Worm (Caenorhabditis elegans) whole organism, late embryonic: ENCODE data around the gene dyf-6.

Experiments
- C08G9.2 ChIP-seq: sonication (generic microtip); optimal IDR thresholded peaks from 2 replicates; lab custom pipeline; 2016; ENCODE audit warnings: mild to moderate bottlenecking, missing genetic modification characterization, moderate library complexity, missing compliant biosample characterization
- C38D4.7 ChIP-seq: fragments of 200-800 bp; sonication (Bioruptor generic); optimal IDR thresholded peaks from 2 replicates; lab custom pipeline; 2018; ENCODE audit warnings: mild to moderate bottlenecking, missing genetic modification characterization, moderate library complexity, missing compliant biosample characterization
- F13H6.1 ChIP-seq: sonication (generic microtip); optimal IDR thresholded peaks from 2 replicates; lab custom pipeline; 2016; ENCODE audit warnings: missing genetic modification characterization, missing compliant biosample characterization
- K02D7.2 ChIP-seq: sonication (generic microtip); optimal IDR thresholded peaks from 2 replicates; lab custom pipeline; 2017; ENCODE audit warnings: mild to moderate bottlenecking, missing genetic modification characterization, missing compliant biosample characterization
- K09A11.1 ChIP-seq: sonication (generic microtip); optimal IDR thresholded peaks from 2 replicates; lab custom pipeline; 2017; ENCODE audit warnings: antibody characterized with exemption, mild to moderate bottlenecking, missing genetic modification characterization, missing compliant biosample characterization; ENCODE audit not compliant: insufficient read depth
- T23F11.4 ChIP-seq: fragments of 200-800 bp; sonication (Bioruptor generic); optimal IDR thresholded peaks from 2 replicates; lab custom pipeline; 2018; ENCODE audit warnings: mild to moderate bottlenecking, missing genetic modification characterization, missing compliant biosample characterization
- Y22D7AL.16 ChIP-seq: sonication (generic microtip); optimal IDR thresholded peaks from 2 replicates; lab custom pipeline; 2016; ENCODE audit warnings: missing genetic modification characterization, missing compliant biosample characterization
- ahr-1 ChIP-seq: sonication (generic microtip); optimal IDR thresholded peaks from 2 replicates; lab custom pipeline; 2016; ENCODE audit warnings: missing genetic modification characterization, missing compliant biosample characterization
- ceh-18 ChIP-seq: sonication (generic microtip); optimal IDR thresholded peaks from 2 replicates; lab custom pipeline; 2016; ENCODE audit warnings: missing genetic modification characterization, missing compliant biosample characterization
- ceh-19 ChIP-seq: fragments of 200-800 bp; sonication (Bioruptor generic); optimal IDR thresholded peaks from 2 replicates; lab custom pipeline; 2018; ENCODE audit warnings: mild to moderate bottlenecking, missing genetic modification characterization, missing compliant biosample characterization
- ceh-2 ChIP-seq: sonication (generic microtip); optimal IDR thresholded peaks from 2 replicates; lab custom pipeline; 2016; ENCODE audit warnings: missing genotype, missing genetic modification characterization, missing compliant biosample characterization
- ceh-22 ChIP-seq: sonication (generic microtip); optimal IDR thresholded peaks from 2 replicates; lab custom pipeline; 2017; ENCODE audit warnings: missing biosample characterization, missing genetic modification characterization
- ceh-31 ChIP-seq: sonication (generic microtip); optimal IDR thresholded peaks from 2 replicates; lab custom pipeline; 2016; ENCODE audit warnings: missing genetic modification characterization, missing compliant biosample characterization
- dmd-4 ChIP-seq: sonication (generic microtip); optimal IDR thresholded peaks from 2 replicates; lab custom pipeline; 2016; ENCODE audit warnings: borderline replicate concordance, missing genetic modification characterization, missing compliant biosample characterization
- dve-1 ChIP-seq: sonication (generic microtip); optimal IDR thresholded peaks from 2 replicates; lab custom pipeline; 2017; ENCODE audit warnings: antibody characterized with exemption, mild to moderate bottlenecking, missing genetic modification characterization, missing compliant biosample characterization
- elt-2 ChIP-seq: sonication (generic microtip); optimal IDR thresholded peaks from 2 replicates; lab custom pipeline; 2016; ENCODE audit warnings: missing genetic modification reagents, missing genetic modification characterization, missing compliant biosample characterization
- ets-4 ChIP-seq: sonication (generic microtip); optimal IDR thresholded peaks from 2 replicates; lab custom pipeline; 2016; ENCODE audit warnings: missing genetic modification characterization, missing compliant biosample characterization
- fkh-10 ChIP-seq: fragments of 150-350 bp; optimal IDR thresholded peaks from 2 replicates; lab custom pipeline; 2014; ENCODE audit warnings: missing biosample characterization, missing genetic modification reagents, missing genetic modification characterization
- hlh-30 ChIP-seq: sonication (generic microtip); optimal IDR thresholded peaks from 2 replicates; lab custom pipeline; 2017; ENCODE audit warnings: antibody characterized with exemption, missing genetic modification characterization, missing compliant biosample characterization; ENCODE audit not compliant: insufficient read depth
- hlh-6 ChIP-seq: sonication (generic microtip); optimal IDR thresholded peaks from 2 replicates; lab custom pipeline; 2016; ENCODE audit warnings: missing genotype, missing genetic modification characterization, missing compliant biosample characterization
- lim-6 ChIP-seq: sonication (generic microtip); optimal IDR thresholded peaks from 2 replicates; lab custom pipeline; 2016; ENCODE audit warnings: missing genetic modification characterization, missing compliant biosample characterization
- nfya-1 ChIP-seq: sonication (generic microtip); optimal IDR thresholded peaks from 2 replicates; lab custom pipeline; 2017; ENCODE audit warnings: missing genetic modification characterization, mild to moderate bottlenecking, missing compliant biosample characterization, antibody characterized with exemption, moderate library complexity
- nhr-11 ChIP-seq: fragments of 150-350 bp; optimal IDR thresholded peaks from 2 replicates; lab custom pipeline; 2014; ENCODE audit warnings: missing biosample characterization, missing genetic modification characterization
- pag-3 ChIP-seq: sonication (generic microtip); optimal IDR thresholded peaks from 2 replicates; lab custom pipeline; 2016; ENCODE audit warnings: missing compliant biosample characterization, missing genetic modification characterization, borderline replicate concordance
- pha-2 ChIP-seq: sonication (generic microtip); optimal IDR thresholded peaks from 2 replicates; lab custom pipeline; 2017; ENCODE audit warnings: mild to moderate bottlenecking, missing genetic modification characterization, missing compliant biosample characterization
- pqm-1 ChIP-seq: sonication (generic microtip); optimal IDR thresholded peaks from 2 replicates; lab custom pipeline; 2016; ENCODE audit warnings: missing genetic modification characterization, missing compliant biosample characterization
- ref-2 ChIP-seq: sonication (generic microtip); optimal IDR thresholded peaks from 2 replicates; lab custom pipeline; 2016; ENCODE audit warnings: missing genetic modification characterization, missing compliant biosample characterization
- rnt-1 ChIP-seq: sonication (generic microtip); optimal IDR thresholded peaks from 2 replicates; lab custom pipeline; 2016; ENCODE audit warnings: missing genetic modification characterization, missing compliant biosample characterization
- sox-2 ChIP-seq: fragments of 200-800 bp; sonication (Bioruptor generic); IDR thresholded peaks from 2 replicates; pipeline ENCODE4 v1.3.6; 2022; ENCODE audit warnings: missing genetic modification reagents, missing genetic modification characterization, missing compliant biosample characterization
- sox-4 ChIP-seq: sonication (generic microtip); optimal IDR thresholded peaks from 2 replicates; lab custom pipeline; 2017; ENCODE audit warnings: mild to moderate bottlenecking, missing genetic modification characterization, inconsistent platforms, missing compliant biosample characterization
- syd-9 ChIP-seq: sonication (generic microtip); optimal IDR thresholded peaks from 2 replicates; lab custom pipeline; 2016; ENCODE audit warnings: mild to moderate bottlenecking, missing genetic modification characterization, moderate library complexity, missing compliant biosample characterization
- tbx-2 ChIP-seq: sonication (generic microtip); optimal IDR thresholded peaks from 2 replicates; lab custom pipeline; 2016; ENCODE audit warnings: missing genetic modification characterization, missing compliant biosample characterization
- tbx-7 ChIP-seq: sonication (generic microtip); optimal IDR thresholded peaks from 2 replicates; lab custom pipeline; 2016; ENCODE audit warnings: missing genotype, missing genetic modification characterization, missing compliant biosample characterization
- ttx-3 ChIP-seq: sonication (generic microtip); optimal IDR thresholded peaks from 2 replicates; lab custom pipeline; 2016; ENCODE audit warnings: missing genetic modification reagents, missing genetic modification characterization, missing compliant biosample characterization
- unc-3 ChIP-seq, 2 experiments: fragments of 200-800 bp in 1 of 2; sonication (Bioruptor generic) in 1 of 2; sonication (generic microtip) in 1 of 2; conservative IDR thresholded peaks in 1 of 2; optimal IDR thresholded peaks in 1 of 2; 2 replicates each; pipeline versions ENCODE4 v1.3.6 to Lab custom; 2016 to 2022; ENCODE audit warnings: missing compliant biosample characterization in 2 of 2, missing genetic modification characterization in 2 of 2, missing genetic modification reagents in 1 of 2
- unc-42 ChIP-seq: sonication (generic microtip); optimal IDR thresholded peaks from 2 replicates; lab custom pipeline; 2016; ENCODE audit warnings: missing genotype, missing genetic modification characterization, missing compliant biosample characterization
- unc-55 ChIP-seq: sonication (generic microtip); optimal IDR thresholded peaks from 2 replicates; lab custom pipeline; 2017; ENCODE audit warnings: missing biosample characterization, missing genetic modification reagents, missing genetic modification characterization
- unc-86 ChIP-seq: sonication (generic microtip); optimal IDR thresholded peaks from 2 replicates; lab custom pipeline; 2016; ENCODE audit warnings: missing genetic modification characterization, missing compliant biosample characterization
- zip-5 ChIP-seq: sonication (generic microtip); optimal IDR thresholded peaks from 2 replicates; lab custom pipeline; 2016; ENCODE audit warnings: missing genetic modification characterization, missing compliant biosample characterization

dyf-6 gene

DNA sequence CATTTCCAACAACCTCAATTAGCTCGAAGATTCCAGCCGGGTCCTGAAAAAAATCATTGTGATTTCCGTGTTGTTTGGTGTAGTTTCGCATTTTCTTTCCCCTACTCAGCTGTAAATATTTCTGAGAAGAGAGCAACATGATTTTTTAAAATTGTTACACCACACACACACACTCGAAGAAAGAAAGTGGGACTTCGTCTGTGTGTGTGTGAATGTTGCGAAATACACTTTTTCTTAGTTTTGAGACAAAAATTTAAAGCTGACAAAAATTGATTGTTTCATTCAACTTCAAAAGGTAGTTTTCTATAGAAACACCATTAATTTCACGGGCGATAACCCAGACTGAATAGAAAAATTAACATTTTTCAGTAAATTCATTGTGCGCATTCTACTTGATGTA is 41.8 kb upstream of the dyf-6 start:
- no peak for TF ChIP-seq ref-2 (tag; lab: Kevin White, UChicago)

DNA sequence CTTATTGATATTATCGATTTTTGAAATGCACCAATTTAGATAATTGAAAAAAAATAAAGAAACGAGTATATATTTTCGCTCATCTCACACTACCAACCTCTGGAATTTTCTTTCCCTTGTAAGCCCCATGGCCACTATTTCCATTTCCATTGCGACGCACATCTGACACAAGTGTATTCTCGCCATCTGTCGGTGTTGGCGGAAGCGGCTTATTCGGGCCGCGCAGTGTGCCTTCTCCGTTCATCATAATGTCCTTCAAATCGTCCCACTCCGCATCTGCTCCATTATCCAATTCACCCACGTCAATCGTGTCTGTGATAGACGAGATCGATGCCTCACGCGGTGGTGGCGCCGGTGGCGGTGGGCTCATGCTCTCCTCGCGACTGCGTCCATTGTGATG is 38.4 kb upstream of the dyf-6 start:
- no peak for TF ChIP-seq sox-2 (GFP tag; lab: Robert Waterston, UW)
- no peak for TF ChIP-seq C38D4.7 (GFP tag; lab: Kevin White, UChicago)
- no peak for TF ChIP-seq ahr-1 (tag; lab: Kevin White, UChicago)
- no peak for TF ChIP-seq dve-1 (tag; lab: Kevin White, UChicago)

DNA sequence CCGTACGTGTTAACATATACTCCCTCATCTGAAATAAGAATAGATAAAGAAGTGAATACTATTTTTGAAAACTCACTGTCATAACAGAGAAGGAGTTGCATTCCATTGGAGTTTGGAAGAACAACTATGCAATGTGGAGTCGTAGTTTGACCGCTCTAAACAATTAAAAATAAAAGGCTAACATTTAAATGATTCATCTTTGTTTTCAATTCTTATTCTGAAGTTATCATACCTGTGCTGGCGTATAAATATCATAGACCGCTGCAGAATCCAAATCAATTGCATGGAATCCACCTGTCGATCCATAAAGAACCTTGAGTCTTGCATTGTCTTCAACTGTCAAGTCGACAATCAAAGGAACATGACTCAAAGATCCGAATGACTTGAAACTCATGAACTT is 36.4 kb upstream of the dyf-6 start:
- TF ChIP-seq lim-6 (tag; lab: Kevin White, UChicago) (no peak), ceh-31 (tag; lab: Kevin White, UChicago) (no peak)
- TF ChIP-seq, all 69 proteins: peak for 0

DNA sequence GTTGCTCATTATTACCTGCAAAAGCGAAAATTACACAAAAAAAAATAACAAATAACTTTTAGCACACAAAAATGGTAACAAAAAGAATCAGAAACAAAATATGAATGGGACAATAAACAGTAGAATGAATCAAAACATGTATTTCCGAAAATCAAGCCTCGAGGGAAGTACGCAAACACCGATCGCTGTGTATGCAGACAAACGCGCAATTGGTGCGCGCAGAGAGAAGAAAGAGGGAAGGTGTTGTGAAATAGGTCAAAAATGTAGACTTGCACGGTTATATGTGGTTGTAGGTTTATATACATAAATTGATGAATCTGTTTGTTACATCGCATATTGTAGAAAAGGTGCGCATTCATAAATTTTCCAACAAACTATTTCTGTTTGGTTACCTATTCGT is 33.4 kb upstream of the dyf-6 start, which contains the start of gene cdk-11.2:
cdk-11.2 (minus strand) TSS at position 23 of the 400 bp plus-strand sequence.
- TF ChIP-seq unc-55 (GFP tag; lab: Kevin White, UChicago) = peak; percentile 6
- TF ChIP-seq tbx-2 (tag; lab: Kevin White, UChicago) = peak; percentile 7
- no peak for TF ChIP-seq ceh-22 (tag; lab: Kevin White, UChicago)
- peak; percentile 66 for TF ChIP-seq nfya-1 (tag; lab: Kevin White, UChicago)
- peak; percentile 11 for TF ChIP-seq ceh-31 (tag; lab: Kevin White, UChicago)

DNA sequence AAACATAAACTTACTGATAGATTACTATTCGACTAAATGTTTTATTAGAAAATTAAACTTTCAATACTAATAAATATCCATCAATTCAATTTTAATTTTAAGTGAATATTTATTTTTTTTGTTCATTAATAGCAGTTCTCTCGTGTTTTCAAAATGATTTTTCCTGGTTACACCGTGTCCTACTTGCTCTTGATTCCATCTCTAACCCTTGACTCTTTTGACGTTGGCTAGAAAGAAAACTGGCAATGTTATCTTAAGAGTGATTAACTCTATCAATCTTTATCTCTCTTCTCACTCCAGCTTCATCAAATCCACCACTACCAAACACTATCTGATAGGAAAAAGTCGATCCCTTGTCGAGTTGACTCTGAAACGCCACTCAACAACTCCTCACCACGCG is 26.1 kb upstream of the dyf-6 start, which contains the start of gene acr-8:
acr-8 (plus strand) TSS at position 301 of the 400 bp plus-strand sequence.
- TF ChIP-seq fkh-10 = no peak
- TF ChIP-seq T23F11.4 (GFP tag; lab: Kevin White, UChicago) = no peak
- TF ChIP-seq zip-5 = no peak
- no peak for TF ChIP-seq rnt-1 (tag; lab: Kevin White, UChicago)

DNA sequence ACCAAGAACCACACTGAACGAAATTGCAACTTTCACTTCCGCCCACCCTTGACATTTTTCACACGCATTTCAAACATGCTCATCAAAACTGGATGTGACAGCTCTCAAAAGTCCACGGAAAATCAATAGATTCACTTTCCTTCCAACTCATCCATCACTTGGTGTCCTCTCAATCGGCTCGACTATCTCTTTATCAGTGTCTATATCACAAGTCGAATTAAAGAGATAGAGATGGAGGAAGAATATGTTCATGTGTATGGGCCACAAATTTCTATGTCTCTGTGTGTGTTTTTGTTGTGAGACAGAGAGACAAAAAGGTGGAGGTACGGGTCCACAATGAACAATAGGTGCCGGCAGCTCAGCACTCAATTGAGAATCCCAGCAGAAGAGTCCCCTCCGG is 24.2 kb upstream of the dyf-6 start:
- no peak for TF ChIP-seq zip-5
- no peak for TF ChIP-seq sox-2 (GFP tag; lab: Robert Waterston, UW)
- TF ChIP-seq ttx-3 (tag; lab: Kevin White, UChicago) = no peak
- TF ChIP-seq dmd-4 (tag; lab: Kevin White, UChicago) = no peak
- no peak for TF ChIP-seq lim-6 (tag; lab: Kevin White, UChicago)
- no peak for TF ChIP-seq unc-42 (tag; lab: Kevin White, UChicago)
- no peak for TF ChIP-seq T23F11.4 (GFP tag; lab: Kevin White, UChicago)
- no peak for TF ChIP-seq ceh-19
- TF ChIP-seq tbx-7 = no peak
- peak; percentile 64 for TF ChIP-seq unc-55 (GFP tag; lab: Kevin White, UChicago)
- TF ChIP-seq sox-4 = no peak
- TF ChIP-seq rnt-1 (tag; lab: Kevin White, UChicago) = peak; percentile 70
- no peak for TF ChIP-seq pqm-1 (tag; lab: Kevin White, UChicago)
- TF ChIP-seq ets-4 (tag; lab: Kevin White, UChicago) = no peak
- TF ChIP-seq F13H6.1 (tag; lab: Kevin White, UChicago) = no peak
- TF ChIP-seq ceh-18 (tag; lab: Kevin White, UChicago) = peak; percentile 81
- TF ChIP-seq, all 69 proteins: peak for 3

DNA sequence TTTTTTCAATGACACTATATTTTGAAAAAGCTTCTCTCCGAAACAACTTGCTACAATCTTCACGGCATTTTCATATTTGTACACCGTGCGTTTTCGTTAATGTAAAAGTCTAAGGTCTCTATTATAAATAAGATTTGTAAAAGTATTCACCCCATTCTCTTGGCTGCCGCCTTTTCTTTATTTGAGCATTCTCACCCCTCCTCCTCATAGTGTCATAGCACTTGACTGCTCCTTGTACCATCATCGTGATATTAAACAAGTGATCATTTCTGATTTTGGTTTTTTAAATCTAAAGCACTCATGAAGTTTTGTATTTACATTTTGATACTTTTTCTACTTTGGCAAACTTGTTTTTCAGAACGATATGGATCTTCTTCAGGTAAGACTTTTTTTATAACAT is 20.5 kb upstream of the dyf-6 start, which contains the start of gene ZC504.1:
ZC504.1 (plus strand) TSS at position 301 of the 400 bp plus-strand sequence.
- TF ChIP-seq syd-9 (tag; lab: Kevin White, UChicago) (no peak), K02D7.2 (no peak), hlh-30 (tag; lab: Kevin White, UChicago) (no peak), pha-2 (tag; lab: Kevin White, UChicago) (no peak), tbx-7 (no peak), K09A11.1 (tag; lab: Kevin White, UChicago) (no peak), elt-2 (no peak), unc-86 (tag; lab: Kevin White, UChicago) (no peak), unc-3 (GFP tag; conservative IDR thresholded peaks at IDR 0.05; lab: Robert Waterston, UW) (no peak), unc-3 (tag; optimal IDR thresholded peaks at IDR 0.05; lab: Kevin White, UChicago) (no peak), Y22D7AL.16 (tag; lab: Kevin White, UChicago) (no peak), pag-3 (tag; lab: Kevin White, UChicago) (no peak), ref-2 (tag; lab: Kevin White, UChicago) (no peak), hlh-6 (tag; lab: Kevin White, UChicago) (no peak), ceh-2 (tag; lab: Kevin White, UChicago) (no peak), C08G9.2 (no peak), fkh-10 (no peak), ceh-22 (tag; lab: Kevin White, UChicago) (no peak), nhr-11 (tag; lab: Kevin White, UChicago) (no peak)
